Fruit fly (Drosophila melanogaster) whole organism, embryonic: ENCODE measurements around the gene CG46459.
A peak's percentile ranks its signal among the peaks of the same experiment; 100 is the strongest.

ENCODE experiments used
- Asciz ChIP-seq: fragments of 200-800 bp; sonication (Bioruptor generic); optimal IDR thresholded peaks from 2 replicates; lab custom pipeline; 2017; ENCODE audit warnings: missing biosample characterization, mild to moderate bottlenecking, missing genetic modification characterization, missing genetic modification reagents
- Atf-2 ChIP-seq: fragments of 200-800 bp; sonication (Bioruptor generic); optimal IDR thresholded peaks from 2 replicates; lab custom pipeline; 2016; ENCODE audit warnings: missing biosample characterization, missing genetic modification characterization
- CG10543 ChIP-seq: fragments of 200-800 bp; sonication (Bioruptor generic); optimal IDR thresholded peaks from 3 replicates; lab custom pipeline; 2017; ENCODE audit warnings: missing biosample characterization, mild to moderate bottlenecking, missing genetic modification characterization, moderate library complexity
- CG10959 ChIP-seq: fragments of 200-800 bp; sonication (Bioruptor generic); IDR thresholded peaks from 2 replicates; pipeline ENCODE4 v1.3.6; 2022; ENCODE audit warnings: missing biosample characterization, missing genetic modification characterization
- CG12942 ChIP-seq: fragments of 200-800 bp; sonication (Bioruptor generic); optimal IDR thresholded peaks from 3 replicates; lab custom pipeline; 2016; ENCODE audit warnings: missing biosample characterization, missing genetic modification characterization
- CG14710 ChIP-seq: fragments of 200-800 bp; sonication (Bioruptor generic); optimal IDR thresholded peaks from 3 replicates; lab custom pipeline; 2019; ENCODE audit warnings: missing biosample characterization, mild to moderate bottlenecking, missing genetic modification characterization, moderate library complexity
- CG16779 ChIP-seq: fragments of 200-800 bp; sonication (Bioruptor generic); IDR thresholded peaks from 2 replicates; pipeline ENCODE4 v1.3.6; 2022; ENCODE audit warnings: missing biosample characterization, missing genetic modification characterization
- CG17186 ChIP-seq: fragments of 200-800 bp; sonication (Bioruptor generic); optimal IDR thresholded peaks from 3 replicates; lab custom pipeline; 2017; ENCODE audit warnings: missing biosample characterization, missing genetic modification reagents, missing genetic modification characterization
- CG17359 ChIP-seq: fragments of 200-800 bp; sonication (Bioruptor generic); optimal IDR thresholded peaks from 3 replicates; lab custom pipeline; 2018; ENCODE audit warnings: missing biosample characterization, mild to moderate bottlenecking, missing genetic modification characterization, moderate library complexity
- CG18262 ChIP-seq: fragments of 200-800 bp; optimal IDR thresholded peaks from 3 replicates; lab custom pipeline; 2019; ENCODE audit warnings: missing biosample characterization, mild to moderate bottlenecking, missing genetic modification characterization, moderate library complexity
- CG18764 ChIP-seq: fragments of 200-800 bp; sonication (Bioruptor generic); optimal IDR thresholded peaks from 3 replicates; lab custom pipeline; 2016; ENCODE audit warnings: missing biosample characterization, missing genetic modification characterization
- CG32767 ChIP-seq: fragments of 200-800 bp; sonication (Bioruptor generic); IDR thresholded peaks from 2 replicates; pipeline ENCODE4 v1.3.6; 2022; ENCODE audit warnings: missing biosample characterization, missing genetic modification characterization
- CG34376 ChIP-seq: fragments of 200-800 bp; sonication (Bioruptor generic); optimal IDR thresholded peaks from 2 replicates; lab custom pipeline; 2018; ENCODE audit warnings: missing biosample characterization, mild to moderate bottlenecking, missing genetic modification characterization
- CG6791 ChIP-seq: fragments of 200-800 bp; sonication (Bioruptor generic); IDR thresholded peaks from 3 replicates; pipeline ENCODE4 v1.3.6; 2022; ENCODE audit warnings: missing biosample characterization, missing genetic modification characterization; ENCODE audit not compliant: partially characterized antibody
- CG7271 ChIP-seq: fragments of 200-800 bp; sonication (Bioruptor generic); optimal IDR thresholded peaks from 2 replicates; lab custom pipeline; 2018; ENCODE audit warnings: missing biosample characterization, mild to moderate bottlenecking, missing genetic modification characterization, moderate library complexity
- CG8359 ChIP-seq: fragments of 200-800 bp; sonication (Bioruptor generic); optimal IDR thresholded peaks from 2 replicates; lab custom pipeline; 2017; ENCODE audit warnings: missing biosample characterization, mild to moderate bottlenecking, missing genetic modification characterization, borderline replicate concordance
- CG8924 ChIP-seq: fragments of 200-800 bp; optimal IDR thresholded peaks from 3 replicates; lab custom pipeline; 2019; ENCODE audit warnings: missing biosample characterization, mild to moderate bottlenecking, missing genetic modification characterization, moderate library complexity
- CG9932 ChIP-seq: fragments of 200-800 bp; sonication (Bioruptor generic); IDR thresholded peaks from 2 replicates; pipeline ENCODE4 v1.3.6; 2022; ENCODE audit warnings: missing biosample characterization, missing genetic modification characterization
- CTCF ChIP-seq: fragments of 200-800 bp; sonication (Bioruptor generic); optimal IDR thresholded peaks from 2 replicates; lab custom pipeline; 2017; ENCODE audit warnings: missing biosample characterization, mild to moderate bottlenecking, missing genetic modification characterization, moderate library complexity
- Chrac-16 ChIP-seq: fragments of 200-800 bp; sonication (Bioruptor generic); optimal IDR thresholded peaks from 3 replicates; lab custom pipeline; 2016; ENCODE audit warnings: missing biosample characterization, missing genetic modification characterization
- CrebB ChIP-seq: fragments of 200-800 bp; sonication (Bioruptor generic); optimal IDR thresholded peaks from 3 replicates; lab custom pipeline; 2018; ENCODE audit warnings: missing biosample characterization, mild to moderate bottlenecking, missing genetic modification characterization
- D ChIP-seq, 2 experiments: fragments of 200-800 bp in 1 of 2; fragments of >200 bp in 1 of 2; sonication (Bioruptor generic) in 1 of 2; optimal IDR thresholded peaks; 2 replicates in 1 of 2; 3 replicates in 1 of 2; lab custom pipeline; 2017; ENCODE audit warnings: mild to moderate bottlenecking in 1 of 2, missing biosample characterization in 1 of 2, missing genetic modification characterization in 1 of 2, missing genetic modification reagents in 1 of 2
- Deaf1 ChIP-seq: fragments of 200-800 bp; optimal IDR thresholded peaks from 3 replicates; lab custom pipeline; 2019; ENCODE audit warnings: missing biosample characterization, mild to moderate bottlenecking, missing genetic modification characterization, moderate library complexity
- Drgx ChIP-seq: fragments of 200-800 bp; sonication (Bioruptor generic); IDR thresholded peaks from 2 replicates; pipeline ENCODE4 v1.3.6; 2022; ENCODE audit warnings: missing biosample characterization, missing genetic modification characterization
- Eip74EF ChIP-seq, 2 experiments: fragments of 200-800 bp in 1 of 2; fragments of >200 bp in 1 of 2; sonication (Bioruptor generic) in 1 of 2; optimal IDR thresholded peaks; 2 replicates each; lab custom pipeline; 2017 to 2019; ENCODE audit warnings: missing biosample characterization in 2 of 2, missing genetic modification characterization in 2 of 2, mild to moderate bottlenecking in 1 of 2, moderate library complexity in 1 of 2
- HHEX ChIP-seq: fragments of 200-800 bp; sonication (Bioruptor generic); optimal IDR thresholded peaks from 3 replicates; lab custom pipeline; 2017; ENCODE audit warnings: missing biosample characterization, mild to moderate bottlenecking, missing genetic modification characterization, missing genetic modification reagents
- MBD-R2 ChIP-seq: fragments of 200-800 bp; sonication (Bioruptor generic); IDR thresholded peaks from 2 replicates; pipeline ENCODE4 v1.3.6; 2022; ENCODE audit warnings: missing biosample characterization, missing genetic modification characterization
- NC2β ChIP-seq: fragments of 200-800 bp; sonication (Bioruptor generic); optimal IDR thresholded peaks from 2 replicates; lab custom pipeline; 2016; ENCODE audit warnings: missing biosample characterization, missing genetic modification characterization
- NfI ChIP-seq: fragments of 200-800 bp; sonication (Bioruptor generic); optimal IDR thresholded peaks from 3 replicates; lab custom pipeline; 2018; ENCODE audit warnings: missing biosample characterization, mild to moderate bottlenecking, missing genetic modification characterization, moderate library complexity
- Oaz ChIP-seq: fragments of 200-800 bp; sonication (Bioruptor generic); IDR thresholded peaks from 2 replicates; pipeline ENCODE4 v1.3.6; 2022; ENCODE audit warnings: missing biosample characterization, missing genetic modification characterization
- Poxn ChIP-seq: fragments of 200-800 bp; sonication (Bioruptor generic); IDR thresholded peaks from 2 replicates; pipeline ENCODE4 v1.3.6; 2022; ENCODE audit warnings: missing biosample characterization, missing genetic modification characterization
- Ptx1 ChIP-seq: fragments of 200-800 bp; sonication (Bioruptor generic); IDR thresholded peaks from 2 replicates; pipeline ENCODE4 v1.3.6; 2022; ENCODE audit warnings: missing biosample characterization, missing genetic modification characterization
- Six4 ChIP-seq: fragments of 200-800 bp; sonication (Bioruptor generic); optimal IDR thresholded peaks from 2 replicates; lab custom pipeline; 2016; ENCODE audit warnings: missing biosample characterization, missing genetic modification characterization
- abd-A ChIP-seq: fragments of 200-800 bp; sonication (Bioruptor generic); optimal IDR thresholded peaks from 3 replicates; lab custom pipeline; 2019; ENCODE audit warnings: missing biosample characterization, mild to moderate bottlenecking, missing genetic modification characterization, moderate library complexity
- ac ChIP-seq: fragments of 200-800 bp; sonication (Bioruptor generic); optimal IDR thresholded peaks from 3 replicates; lab custom pipeline; 2017; ENCODE audit warnings: missing biosample characterization, mild to moderate bottlenecking, missing genetic modification characterization
- ase ChIP-seq: fragments of 200-800 bp; sonication (Bioruptor generic); IDR thresholded peaks from 3 replicates; pipeline ENCODE4 v1.3.6; 2022; ENCODE audit warnings: missing biosample characterization, missing genetic modification characterization
- bcd ChIP-seq: fragments of 200-800 bp; sonication (Bioruptor generic); optimal IDR thresholded peaks from 2 replicates; lab custom pipeline; 2017; ENCODE audit warnings: missing biosample characterization, mild to moderate bottlenecking, missing genetic modification characterization
- br ChIP-seq: fragments of >200 bp; optimal IDR thresholded peaks from 2 replicates; lab custom pipeline; 2017
- exex ChIP-seq: fragments of 200-800 bp; sonication (Bioruptor generic); optimal IDR thresholded peaks from 4 replicates; lab custom pipeline; 2018; ENCODE audit warnings: missing biosample characterization, mild to moderate bottlenecking, missing genetic modification characterization, moderate library complexity
- gro ChIP-seq: fragments of 200-800 bp; sonication (Bioruptor generic); optimal IDR thresholded peaks from 2 replicates; lab custom pipeline; 2016; ENCODE audit warnings: missing biosample characterization, missing genetic modification characterization
- gt ChIP-seq: fragments of 200-800 bp; sonication (Bioruptor generic); IDR thresholded peaks from 2 replicates; pipeline ENCODE4 v1.3.6; 2022; ENCODE audit warnings: missing biosample characterization, missing genetic modification characterization
- maf-S ChIP-seq: fragments of 200-800 bp; sonication (Bioruptor generic); optimal IDR thresholded peaks from 2 replicates; lab custom pipeline; 2016; ENCODE audit warnings: missing biosample characterization, missing genetic modification characterization
- mirr ChIP-seq: fragments of 200-800 bp; sonication (Bioruptor generic); optimal IDR thresholded peaks from 3 replicates; lab custom pipeline; 2018; ENCODE audit warnings: missing biosample characterization, mild to moderate bottlenecking, missing genetic modification characterization
- mld ChIP-seq: fragments of 200-800 bp; sonication (Bioruptor generic); IDR thresholded peaks from 3 replicates; pipeline ENCODE4 v1.3.6; 2022; ENCODE audit warnings: missing biosample characterization, missing genetic modification characterization; ENCODE audit not compliant: partially characterized antibody
- p53 ChIP-seq: fragments of 200-800 bp; sonication (Bioruptor generic); optimal IDR thresholded peaks from 2 replicates; lab custom pipeline; 2016; ENCODE audit warnings: missing biosample characterization, missing genetic modification characterization
- rib ChIP-seq: fragments of 200-800 bp; sonication (Bioruptor generic); IDR thresholded peaks from 2 replicates; pipeline ENCODE4 v1.3.6; 2022; ENCODE audit warnings: missing biosample characterization, missing genetic modification characterization
- run ChIP-seq: fragments of 200-800 bp; sonication (Bioruptor generic); optimal IDR thresholded peaks from 3 replicates; lab custom pipeline; 2018; ENCODE audit warnings: missing biosample characterization, mild to moderate bottlenecking, missing genetic modification characterization
- salm ChIP-seq: fragments of 200-800 bp; sonication (Bioruptor generic); optimal IDR thresholded peaks from 2 replicates; lab custom pipeline; 2018; ENCODE audit warnings: missing biosample characterization, mild to moderate bottlenecking, missing genetic modification characterization
- slou ChIP-seq: fragments of 200-800 bp; sonication (Bioruptor generic); optimal IDR thresholded peaks from 3 replicates; lab custom pipeline; 2016; ENCODE audit warnings: missing biosample characterization, missing genetic modification characterization
- sna ChIP-seq: fragments of 200-800 bp; sonication (Bioruptor generic); IDR thresholded peaks from 2 replicates; pipeline ENCODE4 v1.3.6; 2022; ENCODE audit warnings: missing biosample characterization, missing genetic modification characterization; ENCODE audit not compliant: partially characterized antibody
- vfl ChIP-seq: fragments of 200-800 bp; sonication (Bioruptor generic); optimal IDR thresholded peaks from 2 replicates; lab custom pipeline; 2016; ENCODE audit warnings: missing biosample characterization, missing genetic modification characterization
- zf30C ChIP-seq: fragments of 200-800 bp; sonication (Bioruptor generic); optimal IDR thresholded peaks from 3 replicates; lab custom pipeline; 2018; ENCODE audit warnings: missing biosample characterization, mild to moderate bottlenecking, missing genetic modification characterization

The CG46459 gene

DNA sequence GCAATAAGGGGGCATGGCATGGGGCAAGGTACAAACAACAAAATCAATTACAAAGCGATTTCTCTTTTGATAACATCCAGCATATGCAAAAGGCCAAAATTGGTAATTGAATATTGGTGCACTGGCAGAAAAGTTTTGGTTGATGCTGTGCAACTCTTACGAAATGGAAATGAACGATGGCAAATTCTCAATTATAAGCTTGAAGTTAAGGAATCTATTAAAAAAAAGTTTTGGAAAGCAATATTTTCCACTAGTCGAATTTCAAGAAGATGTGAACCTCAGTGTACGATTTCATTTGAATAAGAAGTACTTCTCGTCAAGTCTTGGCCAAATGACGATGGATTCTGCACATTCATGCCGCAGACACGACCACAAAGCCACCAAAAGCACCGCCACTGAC is 40.5 kb upstream of the CG46459 start (continued):
- TF ChIP-seq Asciz: no peak
- no peak for TF ChIP-seq CTCF (GFP tag; lab: Kevin White, UChicago)
- no peak for TF ChIP-seq NfI
- TF ChIP-seq zf30C (GFP tag; lab: Kevin White, UChicago): no peak
- no peak for TF ChIP-seq CG10543
- TF ChIP-seq Chrac-16 (GFP tag; lab: Kevin White, UChicago): no peak
- peak; percentile 41; the same call in 1 of the 2 replicates for TF ChIP-seq CG9932 (GFP tag; lab: Robert Waterston, UW)
- TF ChIP-seq exex: no peak
- TF ChIP-seq Eip74EF (GFP tag; optimal IDR thresholded peaks at IDR 0.05; lab: Kevin White, UChicago): no peak
- no peak for TF ChIP-seq gro (GFP tag; lab: Kevin White, UChicago)
- no peak for TF ChIP-seq p53 (GFP tag; lab: Kevin White, UChicago)
- TF ChIP-seq CG34376 (GFP tag; lab: Kevin White, UChicago): no peak
- no peak for TF ChIP-seq Oaz
- no peak for TF ChIP-seq vfl (GFP tag; lab: Kevin White, UChicago)
- TF ChIP-seq sna (GFP tag; lab: Robert Waterston, UW): no peak
- no peak for TF ChIP-seq CG10959
- TF ChIP-seq CG32767 (GFP tag; lab: Robert Waterston, UW): no peak
- TF ChIP-seq salm: no peak
- peak; percentile 23 for TF ChIP-seq bcd (GFP tag; lab: Kevin White, UChicago)
- no peak for TF ChIP-seq br
- TF ChIP-seq mirr (GFP tag; lab: Kevin White, UChicago): no peak
- TF ChIP-seq CG17359 (tag; lab: Kevin White, UChicago): no peak
- no peak for TF ChIP-seq D (optimal IDR thresholded peaks at IDR 0.05; lab: Kevin White, UChicago)
- TF ChIP-seq D (GFP tag; optimal IDR thresholded peaks at IDR 0.05; lab: Kevin White, UChicago): no peak
- no peak for TF ChIP-seq abd-A
- TF ChIP-seq CG7271 (tag; lab: Kevin White, UChicago): no peak
- TF ChIP-seq CG17186: no peak
- no peak for TF ChIP-seq Atf-2 (GFP tag; lab: Kevin White, UChicago)
- TF ChIP-seq gt (GFP tag; lab: Robert Waterston, UW): no peak
- peak; percentile 23 for TF ChIP-seq CG14710 (tag; lab: Kevin White, UChicago)
- no peak for TF ChIP-seq CG12942 (GFP tag; lab: Kevin White, UChicago)
- TF ChIP-seq CG8359 (GFP tag; lab: Kevin White, UChicago): no peak
- no peak for TF ChIP-seq CG6791 (GFP tag; lab: Robert Waterston, UW)
- TF ChIP-seq NC2β (GFP tag; lab: Kevin White, UChicago): no peak
- no peak for TF ChIP-seq Poxn
- TF ChIP-seq HHEX (GFP tag; lab: Kevin White, UChicago): no peak
- TF ChIP-seq CG8924 (tag; lab: Kevin White, UChicago): no peak
- TF ChIP-seq CG18262 (tag; lab: Kevin White, UChicago): peak; percentile 38
- TF ChIP-seq run (tag; lab: Kevin White, UChicago): no peak
- TF ChIP-seq ac (GFP tag; lab: Kevin White, UChicago): no peak
- TF ChIP-seq slou (GFP tag; lab: Kevin White, UChicago): no peak
- no peak for TF ChIP-seq MBD-R2 (GFP tag; lab: Robert Waterston, UW)
- TF ChIP-seq Deaf1 (tag; lab: Kevin White, UChicago): no peak
- no peak for TF ChIP-seq CG18764 (GFP tag; lab: Kevin White, UChicago)
- no peak for TF ChIP-seq Six4 (GFP tag; lab: Kevin White, UChicago)
- no peak for TF ChIP-seq mld (GFP tag; lab: Robert Waterston, UW)
- TF ChIP-seq CrebB (tag; lab: Kevin White, UChicago): no peak
- no peak for TF ChIP-seq maf-S (GFP tag; lab: Kevin White, UChicago)
- TF ChIP-seq CG16779: no peak
- no peak for TF ChIP-seq rib (GFP tag; lab: Robert Waterston, UW)
- TF ChIP-seq ase (GFP tag; lab: Robert Waterston, UW): 0 out of 3 replicates have a peak, but pooled peaks have one; percentile 26
- TF ChIP-seq Drgx (GFP tag; lab: Robert Waterston, UW): 0 out of 2 replicates have a peak, but pooled peaks have one; percentile 23
- no peak for TF ChIP-seq Ptx1 (GFP tag; lab: Robert Waterston, UW)
